Fruit fly (Drosophila melanogaster) whole organism, embryonic: Measurements from ENCODE around the gene CG9757.
A peak's percentile ranks its signal among the peaks of the same experiment; 100 is the strongest.

Experiments used
- Adf1 ChIP-seq: fragments of 200-800 bp; sonication (Bioruptor generic); IDR thresholded peaks from 2 replicates; pipeline ENCODE4 v1.3.6; 2022; ENCODE audit warnings: missing biosample characterization, missing genetic modification characterization
- Antp ChIP-seq: fragments of 200-800 bp; sonication (Bioruptor generic); optimal IDR thresholded peaks from 3 replicates; lab custom pipeline; 2016; ENCODE audit warnings: missing biosample characterization, missing genetic modification characterization
- B-H1 ChIP-seq: fragments of 200-800 bp; sonication (Bioruptor generic); IDR thresholded peaks from 3 replicates; pipeline ENCODE4 v1.3.6; 2022; ENCODE audit warnings: missing biosample characterization, missing genetic modification characterization
- Bdp1 ChIP-seq: fragments of 200-800 bp; sonication (Bioruptor generic); optimal IDR thresholded peaks from 3 replicates; lab custom pipeline; 2016; ENCODE audit warnings: missing biosample characterization, missing genetic modification characterization
- C15 ChIP-seq: fragments of 200-800 bp; sonication (Bioruptor generic); IDR thresholded peaks from 3 replicates; pipeline ENCODE4 v1.3.6; 2022; ENCODE audit warnings: missing biosample characterization, missing genetic modification characterization
- CG10209 ChIP-seq: fragments of 200-800 bp; sonication (Bioruptor generic); optimal IDR thresholded peaks from 3 replicates; lab custom pipeline; 2017; ENCODE audit warnings: missing biosample characterization, mild to moderate bottlenecking, missing genetic modification characterization, missing genetic modification reagents
- CG10321 ChIP-seq: fragments of 200-800 bp; sonication (Bioruptor generic); IDR thresholded peaks from 2 replicates; pipeline ENCODE4 v1.3.6; 2022; ENCODE audit warnings: missing biosample characterization, missing genetic modification characterization
- CG10979 ChIP-seq: fragments of 200-800 bp; sonication (Bioruptor generic); optimal IDR thresholded peaks from 2 replicates; lab custom pipeline; 2018; ENCODE audit warnings: missing biosample characterization, mild to moderate bottlenecking, missing genetic modification characterization, moderate library complexity
- CG11456 ChIP-seq: fragments of 200-800 bp; sonication (Bioruptor generic); IDR thresholded peaks from 3 replicates; pipeline ENCODE4 v1.3.6; 2022; ENCODE audit warnings: missing biosample characterization, missing genetic modification characterization
- CG14667 ChIP-seq: fragments of 200-800 bp; sonication (Bioruptor generic); IDR thresholded peaks from 2 replicates; pipeline ENCODE4 v1.3.6; 2022; ENCODE audit warnings: missing biosample characterization, missing genetic modification characterization
- CG17186 ChIP-seq: fragments of 200-800 bp; sonication (Bioruptor generic); optimal IDR thresholded peaks from 3 replicates; lab custom pipeline; 2017; ENCODE audit warnings: missing biosample characterization, missing genetic modification reagents, missing genetic modification characterization
- CG2116 ChIP-seq: fragments of 200-800 bp; sonication (Bioruptor generic); optimal IDR thresholded peaks from 3 replicates; lab custom pipeline; 2018; ENCODE audit warnings: missing biosample characterization, mild to moderate bottlenecking, missing genetic modification characterization
- CG3065 ChIP-seq: fragments of 200-800 bp; sonication (Bioruptor generic); optimal IDR thresholded peaks from 2 replicates; lab custom pipeline; 2016; ENCODE audit warnings: missing biosample characterization, missing genetic modification characterization
- CG3163 ChIP-seq: fragments of 200-800 bp; sonication (Bioruptor generic); optimal IDR thresholded peaks from 3 replicates; lab custom pipeline; 2016; ENCODE audit warnings: missing biosample characterization, missing genetic modification characterization
- CG3407 ChIP-seq: fragments of 200-800 bp; sonication (Bioruptor generic); optimal IDR thresholded peaks from 2 replicates; lab custom pipeline; 2018; ENCODE audit warnings: missing biosample characterization, mild to moderate bottlenecking, missing genetic modification characterization
- CG3995 ChIP-seq: fragments of 200-800 bp; sonication (Bioruptor generic); optimal IDR thresholded peaks from 3 replicates; lab custom pipeline; 2016; ENCODE audit warnings: missing biosample characterization, missing genetic modification characterization
- CG42726 ChIP-seq: fragments of 200-800 bp; sonication (Bioruptor generic); IDR thresholded peaks from 2 replicates; pipeline ENCODE4 v1.3.6; 2022; ENCODE audit warnings: missing biosample characterization, missing genetic modification characterization; ENCODE audit not compliant: partially characterized antibody
- CG6683 ChIP-seq: fragments of 200-800 bp; sonication (Bioruptor generic); optimal IDR thresholded peaks from 2 replicates; lab custom pipeline; 2017; ENCODE audit warnings: missing biosample characterization, mild to moderate bottlenecking, missing genetic modification characterization, missing genetic modification reagents
- CG6791 ChIP-seq: fragments of 200-800 bp; sonication (Bioruptor generic); IDR thresholded peaks from 3 replicates; pipeline ENCODE4 v1.3.6; 2022; ENCODE audit warnings: missing biosample characterization, missing genetic modification characterization; ENCODE audit not compliant: partially characterized antibody
- CG7928 ChIP-seq: fragments of 200-800 bp; sonication (Bioruptor generic); optimal IDR thresholded peaks from 2 replicates; lab custom pipeline; 2017; ENCODE audit warnings: missing biosample characterization, mild to moderate bottlenecking, missing genetic modification characterization
- CoRest ChIP-seq: fragments of 200-800 bp; sonication (Bioruptor generic); optimal IDR thresholded peaks from 3 replicates; lab custom pipeline; 2018; ENCODE audit warnings: missing biosample characterization, mild to moderate bottlenecking, missing genetic modification characterization, moderate library complexity
- D19A ChIP-seq: fragments of 200-800 bp; optimal IDR thresholded peaks from 3 replicates; lab custom pipeline; 2019; ENCODE audit warnings: missing biosample characterization, mild to moderate bottlenecking, missing genetic modification characterization, moderate library complexity
- Dbx ChIP-seq: fragments of 200-800 bp; sonication (Bioruptor generic); IDR thresholded peaks from 3 replicates; pipeline ENCODE4 v1.3.6; 2022; ENCODE audit warnings: missing biosample characterization, missing genetic modification characterization
- Drgx ChIP-seq: fragments of 200-800 bp; sonication (Bioruptor generic); IDR thresholded peaks from 2 replicates; pipeline ENCODE4 v1.3.6; 2022; ENCODE audit warnings: missing biosample characterization, missing genetic modification characterization
- Elba2 ChIP-seq: fragments of 200-800 bp; sonication (Bioruptor generic); optimal IDR thresholded peaks from 3 replicates; lab custom pipeline; 2016; ENCODE audit warnings: missing biosample characterization, missing genetic modification characterization
- HmgZ ChIP-seq: fragments of 200-800 bp; sonication (Bioruptor generic); optimal IDR thresholded peaks from 2 replicates; lab custom pipeline; 2018; ENCODE audit warnings: missing biosample characterization, mild to moderate bottlenecking, missing genetic modification characterization
- Meics ChIP-seq: fragments of 200-800 bp; sonication (Bioruptor generic); optimal IDR thresholded peaks from 2 replicates; lab custom pipeline; 2017; ENCODE audit warnings: missing biosample characterization, mild to moderate bottlenecking, missing genetic modification characterization
- Mrtf ChIP-seq: fragments of 200-800 bp; sonication (Bioruptor generic); IDR thresholded peaks from 3 replicates; pipeline ENCODE4 v1.3.6; 2022; ENCODE audit warnings: missing biosample characterization, missing genetic modification characterization
- Neu2 ChIP-seq: fragments of 200-800 bp; sonication (Bioruptor generic); optimal IDR thresholded peaks from 3 replicates; lab custom pipeline; 2016; ENCODE audit warnings: missing biosample characterization, missing genetic modification characterization, borderline replicate concordance
- Nf-YA ChIP-seq: fragments of 200-800 bp; sonication (Bioruptor generic); IDR thresholded peaks from 2 replicates; pipeline ENCODE4 v1.3.6; 2022; ENCODE audit warnings: missing biosample characterization, missing genetic modification characterization
- Sin3A ChIP-seq: fragments of >200 bp; optimal IDR thresholded peaks from 2 replicates; lab custom pipeline; 2018
- Six4 ChIP-seq: fragments of 200-800 bp; sonication (Bioruptor generic); optimal IDR thresholded peaks from 2 replicates; lab custom pipeline; 2016; ENCODE audit warnings: missing biosample characterization, missing genetic modification characterization
- cg ChIP-seq: fragments of 200-800 bp; sonication (Bioruptor generic); optimal IDR thresholded peaks from 3 replicates; lab custom pipeline; 2019; ENCODE audit warnings: missing biosample characterization, mild to moderate bottlenecking, missing genetic modification characterization, moderate library complexity
- croc ChIP-seq: fragments of 200-800 bp; sonication (Bioruptor generic); conservative IDR thresholded peaks from 3 replicates; pipeline ENCODE4 v1.3.6; 2022; ENCODE audit warnings: missing biosample characterization, missing genetic modification characterization
- eve ChIP-seq, 2 experiments: fragments of >200 bp; optimal IDR thresholded peaks; 2 replicates each; lab custom pipeline; 2017; ENCODE audit warnings: missing biosample characterization in 2 of 2, missing genetic modification characterization in 2 of 2
- grn ChIP-seq: fragments of 200-800 bp; sonication (Bioruptor generic); optimal IDR thresholded peaks from 3 replicates; lab custom pipeline; 2017; ENCODE audit warnings: missing biosample characterization, missing genetic modification characterization
- gro ChIP-seq: fragments of 200-800 bp; sonication (Bioruptor generic); optimal IDR thresholded peaks from 2 replicates; lab custom pipeline; 2016; ENCODE audit warnings: missing biosample characterization, missing genetic modification characterization
- gsb ChIP-seq: fragments of 200-800 bp; sonication (Bioruptor generic); IDR thresholded peaks from 2 replicates; pipeline ENCODE4 v1.3.6; 2022; ENCODE audit warnings: missing biosample characterization, missing genetic modification characterization
- hb ChIP-seq: fragments of 200-800 bp; sonication (Bioruptor generic); IDR thresholded peaks from 3 replicates; pipeline ENCODE4 v1.3.6; 2022; ENCODE audit warnings: missing biosample characterization, missing genetic modification characterization; ENCODE audit not compliant: partially characterized antibody
- lilli ChIP-seq: fragments of 200-800 bp; sonication (Bioruptor generic); optimal IDR thresholded peaks from 3 replicates; lab custom pipeline; 2016; ENCODE audit warnings: missing biosample characterization, missing genetic modification characterization
- peb ChIP-seq: fragments of 200-800 bp; sonication (Bioruptor generic); IDR thresholded peaks from 2 replicates; pipeline ENCODE4 v1.3.6; 2022; ENCODE audit warnings: missing biosample characterization, missing genetic modification characterization
- pfk ChIP-seq: fragments of 200-800 bp; sonication (Bioruptor generic); optimal IDR thresholded peaks from 2 replicates; lab custom pipeline; 2018; ENCODE audit warnings: missing biosample characterization, mild to moderate bottlenecking, missing genetic modification characterization, moderate library complexity
- phol ChIP-seq: fragments of 200-800 bp; sonication (Bioruptor generic); optimal IDR thresholded peaks from 3 replicates; lab custom pipeline; 2018; ENCODE audit warnings: missing biosample characterization, mild to moderate bottlenecking, missing genetic modification characterization, moderate library complexity
- ranshi ChIP-seq: fragments of 200-800 bp; sonication (Bioruptor generic); IDR thresholded peaks from 2 replicates; pipeline ENCODE4 v1.3.6; 2022; ENCODE audit warnings: missing biosample characterization, missing genetic modification characterization
- repo ChIP-seq: fragments of 200-800 bp; sonication (Bioruptor generic); optimal IDR thresholded peaks from 2 replicates; lab custom pipeline; 2016; ENCODE audit warnings: missing biosample characterization, missing genetic modification characterization
- scrt ChIP-seq: fragments of 200-800 bp; sonication (Bioruptor generic); optimal IDR thresholded peaks from 2 replicates; lab custom pipeline; 2018; ENCODE audit warnings: missing biosample characterization, mild to moderate bottlenecking, missing genetic modification characterization, moderate library complexity
- seq ChIP-seq: fragments of 200-800 bp; sonication (Bioruptor generic); IDR thresholded peaks from 2 replicates; pipeline ENCODE4 v1.3.6; 2022; ENCODE audit warnings: missing biosample characterization, missing genetic modification characterization
- sna ChIP-seq: fragments of 200-800 bp; sonication (Bioruptor generic); IDR thresholded peaks from 2 replicates; pipeline ENCODE4 v1.3.6; 2022; ENCODE audit warnings: missing biosample characterization, missing genetic modification characterization; ENCODE audit not compliant: partially characterized antibody
- tap ChIP-seq: fragments of 200-800 bp; optimal IDR thresholded peaks from 3 replicates; lab custom pipeline; 2019; ENCODE audit warnings: missing biosample characterization, mild to moderate bottlenecking, missing genetic modification characterization, moderate library complexity
- wdn ChIP-seq: fragments of 200-800 bp; sonication (Bioruptor generic); IDR thresholded peaks from 2 replicates; pipeline ENCODE4 v1.3.6; 2022; ENCODE audit warnings: missing biosample characterization, missing genetic modification characterization

The CG9757 gene

dm6 chr3R:13644778-13645660, 32.8 kb upstream of the CG9757 start (continued):
- no peak for TF ChIP-seq CG10209 (GFP tag; lab: Kevin White, UChicago)
- no peak for TF ChIP-seq CG11456 (GFP tag; lab: Robert Waterston, UW)
- TF ChIP-seq CG17186 (GFP tag; lab: Kevin White, UChicago): no peak
- no peak for TF ChIP-seq hb
- no peak for TF ChIP-seq Meics (GFP tag; lab: Kevin White, UChicago)
- TF ChIP-seq cg (GFP tag; lab: Kevin White, UChicago): peak; percentile 92
- TF ChIP-seq sna (GFP tag; lab: Robert Waterston, UW): no peak
- TF ChIP-seq grn (GFP tag; lab: Kevin White, UChicago): no peak
- TF ChIP-seq HmgZ (tag; lab: Kevin White, UChicago): no peak
- no peak for TF ChIP-seq tap (tag; lab: Kevin White, UChicago)
- no peak for TF ChIP-seq CG6791
- TF ChIP-seq croc: no peak
- TF ChIP-seq Antp: no peak
- peak; percentile 63 for TF ChIP-seq lilli (GFP tag; lab: Kevin White, UChicago)
- no peak for TF ChIP-seq CG14667 (GFP tag; lab: Robert Waterston, UW)
- no peak for TF ChIP-seq repo (GFP tag; lab: Kevin White, UChicago)
- no peak for TF ChIP-seq Elba2
- no peak for TF ChIP-seq ranshi (GFP tag; lab: Robert Waterston, UW)
- peak; percentile 49 for TF ChIP-seq wdn (GFP tag; lab: Robert Waterston, UW)
- 0 out of 3 replicates have a peak, but pooled peaks have one; percentile 25 for TF ChIP-seq C15 (GFP tag; lab: Robert Waterston, UW)
- TF ChIP-seq CG3163: peak; percentile 92
- TF ChIP-seq CG3995 (GFP tag; lab: Kevin White, UChicago): no peak
- TF ChIP-seq gsb (GFP tag; lab: Robert Waterston, UW): no peak
- TF ChIP-seq D19A: peak; percentile 25
- TF ChIP-seq CG3065: no peak
- TF ChIP-seq Dbx (GFP tag; lab: Robert Waterston, UW): peak; percentile 44; the same call in 1 of the 3 replicates
- TF ChIP-seq Neu2: peak; percentile 71
- TF ChIP-seq CG42726 (GFP tag; lab: Robert Waterston, UW): no peak
- peak; percentile 55 for TF ChIP-seq Drgx (GFP tag; lab: Robert Waterston, UW)
- peak; percentile 27; the same call in 1 of the 3 replicates for TF ChIP-seq B-H1 (GFP tag; lab: Robert Waterston, UW)
- TF ChIP-seq peb (GFP tag; lab: Robert Waterston, UW): peak; percentile 6; the same call in 1 of the 2 replicates
- no peak for TF ChIP-seq seq
- TF ChIP-seq CG3407 (GFP tag; lab: Kevin White, UChicago): no peak
- no peak for TF ChIP-seq Sin3A
- no peak for TF ChIP-seq Six4
- no peak for TF ChIP-seq CG10321 (GFP tag; lab: Robert Waterston, UW)
- TF ChIP-seq CG10979 (tag; lab: Kevin White, UChicago): peak; percentile 25
- TF ChIP-seq CG2116 (GFP tag; lab: Kevin White, UChicago): no peak
- TF ChIP-seq Adf1 (GFP tag; lab: Robert Waterston, UW): no peak; the same call in 1 of the 2 replicates
- TF ChIP-seq gro (GFP tag; lab: Kevin White, UChicago): no peak
- TF ChIP-seq Nf-YA (GFP tag; lab: Robert Waterston, UW): no peak
- TF ChIP-seq CG7928: no peak
- peak; percentile 90 for TF ChIP-seq phol (tag; lab: Kevin White, UChicago)
- TF ChIP-seq scrt: peak; percentile 43
- TF ChIP-seq CG6683 (GFP tag; lab: Kevin White, UChicago): peak; percentile 25
- no peak for TF ChIP-seq CoRest
- no peak for TF ChIP-seq Bdp1 (GFP tag; lab: Kevin White, UChicago)
- TF ChIP-seq eve (GFP tag; optimal IDR thresholded peaks at IDR 0.05; lab: Kevin White, UChicago): peak in 1 of 2 experiments; percentile 13
- no peak for TF ChIP-seq Mrtf (GFP tag; lab: Robert Waterston, UW)
- no peak for TF ChIP-seq pfk (GFP tag; lab: Kevin White, UChicago)
